Worm (Caenorhabditis elegans): ENCODE data around the gene F47C12.7.

DNA sequence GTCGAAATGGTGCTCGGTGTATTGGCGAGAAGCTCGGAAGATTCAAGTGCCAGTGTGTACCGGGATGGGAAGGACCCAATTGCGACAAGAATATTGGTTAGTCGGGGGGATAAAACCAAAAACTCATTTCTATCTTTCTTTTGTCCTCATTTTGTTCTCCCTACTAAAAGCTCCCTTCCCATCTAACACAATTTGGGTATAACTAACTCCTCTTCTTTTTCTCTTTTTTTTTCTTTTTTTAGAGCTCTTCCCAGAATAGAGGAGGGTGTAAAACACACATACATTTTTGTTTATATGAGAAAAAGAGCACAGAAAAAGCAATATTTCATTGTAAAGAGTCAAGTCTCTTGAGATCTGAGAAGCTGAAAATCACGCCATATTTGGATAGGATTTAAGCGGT is 9.9 kb upstream of the F47C12.7 start:
- TF ChIP-seq hmg-4 (GFP tag; optimal IDR thresholded peaks at IDR 0.05) (no peak), tbx-11 (GFP tag; IDR thresholded peaks at IDR 0.05) (no peak), ets-7 (tag; optimal IDR thresholded peaks at IDR 0.05) (no peak), ceh-13 (GFP tag; optimal IDR thresholded peaks at IDR 0.05) (no peak), scrt-1 (GFP tag; IDR thresholded peaks at IDR 0.05) (no peak), pes-1 (GFP tag; IDR thresholded peaks at IDR 0.05) (no peak)

Data from whole organism, early embryonic.